Worm (Caenorhabditis elegans): ENCODE measurements around the gene F23A7.4.

The F23A7.4 gene

DNA sequence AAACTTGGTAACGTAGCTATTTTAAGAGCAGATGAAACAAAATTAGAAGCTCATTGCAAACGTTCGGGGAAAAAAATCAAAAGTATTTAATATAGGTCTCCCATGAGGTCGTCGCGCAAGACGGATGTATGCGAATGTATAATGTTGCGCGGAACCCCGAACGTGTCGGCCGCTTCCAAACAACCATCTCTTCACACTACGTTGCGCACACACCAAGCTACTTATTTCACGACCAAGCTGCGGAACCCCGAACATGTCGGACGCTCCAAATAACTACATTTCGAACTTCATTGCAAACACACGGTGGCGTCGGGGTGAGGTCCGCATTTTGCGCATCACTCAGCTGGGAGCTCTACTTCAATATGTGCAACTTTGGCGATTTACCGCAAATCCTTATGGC lies 46.1 kb downstream of the F23A7.4 start:
- TF ChIP-seq ceh-82 (tag; optimal IDR thresholded peaks at IDR 0.05) (no peak), fkh-2 (tag; optimal IDR thresholded peaks at IDR 0.05) (no peak), lsy-12 (tag; optimal IDR thresholded peaks at IDR 0.05) (no peak), fkh-10 (GFP tag; optimal IDR thresholded peaks at IDR 0.05) (no peak), nfya-1 (tag; optimal IDR thresholded peaks at IDR 0.05; ENCODE audit: insufficient read depth) (no peak), elt-2 (tag; optimal IDR thresholded peaks at IDR 0.05) (no peak), nhr-77 (tag; optimal IDR thresholded peaks at IDR 0.05) (no peak), ztf-4 (tag; optimal IDR thresholded peaks at IDR 0.05) (no peak), ceh-9 (tag; optimal IDR thresholded peaks at IDR 0.05) (no peak), mdl-1 (tag; optimal IDR thresholded peaks at IDR 0.05) (no peak), nhr-67 (tag; optimal IDR thresholded peaks at IDR 0.05) (no peak), nhr-23 (tag; optimal IDR thresholded peaks at IDR 0.05) (no peak), pqm-1 (tag; optimal IDR thresholded peaks at IDR 0.05) (no peak), nhr-76 (tag; optimal IDR thresholded peaks at IDR 0.05) (no peak), elt-3 (tag; optimal IDR thresholded peaks at IDR 0.05) (no peak), daf-12 (tag; optimal IDR thresholded peaks at IDR 0.05) (no peak), zag-1 (tag; optimal IDR thresholded peaks at IDR 0.05) (no peak), unc-62 (GFP tag; optimal IDR thresholded peaks at IDR 0.05) (no peak)

DNA sequence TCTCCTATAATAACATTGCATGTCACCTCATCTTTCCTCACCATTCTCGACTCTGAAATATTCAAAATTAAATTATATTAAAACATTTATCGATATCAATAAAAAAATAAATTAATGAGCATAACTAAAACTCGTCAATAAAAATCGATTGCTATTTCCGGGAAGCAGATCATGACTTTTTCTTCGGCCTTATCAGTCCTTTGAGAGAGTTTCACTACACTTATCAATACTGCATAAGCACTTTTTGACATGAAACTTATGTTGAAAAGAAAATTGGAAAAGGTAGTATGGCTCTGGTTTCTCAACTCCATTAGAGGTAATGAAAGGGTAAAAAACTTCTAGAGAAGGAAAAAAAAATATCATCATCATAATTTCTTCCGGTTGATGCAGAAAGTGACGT lies 47.7 kb downstream of the F23A7.4 start:
- no peak for TF ChIP-seq elt-3 (tag; optimal IDR thresholded peaks at IDR 0.05)
- TF ChIP-seq elt-2 (tag; optimal IDR thresholded peaks at IDR 0.05): peak; percentile 83
- TF ChIP-seq pha-4 (tag; optimal IDR thresholded peaks at IDR 0.05): peak; percentile 19
- peak; percentile 70 for TF ChIP-seq pqm-1 (tag; optimal IDR thresholded peaks at IDR 0.05)

DNA sequence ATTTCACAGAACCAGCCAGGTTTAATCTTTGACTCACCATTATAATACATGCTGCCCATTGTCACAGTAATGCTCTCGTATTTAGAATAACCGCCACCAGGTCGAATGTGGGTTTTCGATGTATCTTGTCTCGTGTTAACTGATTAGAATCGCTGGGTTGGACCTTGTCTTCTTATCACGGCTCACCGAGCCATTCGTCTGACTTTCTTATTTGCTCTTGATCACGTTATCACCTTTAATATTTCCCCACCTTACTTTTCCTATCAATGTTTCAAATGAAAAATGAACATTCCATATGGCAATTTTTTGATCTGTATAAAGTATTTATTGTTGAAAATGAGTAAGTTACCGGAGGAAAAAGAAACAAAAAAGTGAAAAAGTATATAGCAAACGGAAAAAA lies 49.6 kb downstream of the F23A7.4 start, which contains the start of gene sgk-1:
Gene sgk-1 (minus strand): TSS at position 130 of the 400 bp plus-strand sequence.
- TF ChIP-seq lin-15B (tag; optimal IDR thresholded peaks at IDR 0.05) (no peak), mml-1 (tag; optimal IDR thresholded peaks at IDR 0.05) (no peak), elt-2 (tag; optimal IDR thresholded peaks at IDR 0.05) (peak; percentile 79), ama-1 (optimal IDR thresholded peaks at IDR 0.05) (no peak), pqm-1 (tag; optimal IDR thresholded peaks at IDR 0.05) (peak; percentile 75)

All from whole organism, L3 larva.